Fruit fly (Drosophila melanogaster) whole organism: ENCODE data around the gene MED7.

Source experiments
- Dll ChIP-seq: fragments of >200 bp; optimal IDR thresholded peaks from 2 replicates; lab custom pipeline; 2017
- pan ChIP-seq: fragments of >200 bp; optimal IDR thresholded peaks from 2 replicates; lab custom pipeline; 2017
- usp ChIP-seq: fragments of >200 bp; optimal IDR thresholded peaks from 2 replicates; lab custom pipeline; 2017; ENCODE audit warnings: missing biosample characterization, missing genetic modification characterization, mixed read lengths

- TF ChIP-seq pan (lab: Kevin White, UChicago), result no peak
- TF ChIP-seq usp (GFP tag; lab: Kevin White, UChicago), result no peak
- TF ChIP-seq Dll (lab: Kevin White, UChicago), result no peak
These were observed 14.4 kb upstream of the MED7 start for dm6 chr3R:10775246-10775645.
